Fruit fly (Drosophila melanogaster) whole organism, embryonic: ENCODE data around the gene CG5886.
A peak's percentile ranks its signal among the peaks of the same experiment; 100 is the strongest.

Experiments used
- Abd-B ChIP-seq: fragments of 200-800 bp; sonication (Bioruptor generic); optimal IDR thresholded peaks from 2 replicates; lab custom pipeline; 2018; ENCODE audit warnings: missing biosample characterization, mild to moderate bottlenecking, missing genetic modification characterization, moderate library complexity
- Atf-2 ChIP-seq: fragments of 200-800 bp; sonication (Bioruptor generic); optimal IDR thresholded peaks from 2 replicates; lab custom pipeline; 2016; ENCODE audit warnings: missing biosample characterization, missing genetic modification characterization
- CG1024 ChIP-seq: fragments of 200-800 bp; sonication (Bioruptor generic); IDR thresholded peaks from 2 replicates; pipeline ENCODE4 v1.3.6; 2022; ENCODE audit warnings: missing biosample characterization, missing genetic modification characterization
- CG11456 ChIP-seq: fragments of 200-800 bp; sonication (Bioruptor generic); IDR thresholded peaks from 3 replicates; pipeline ENCODE4 v1.3.6; 2022; ENCODE audit warnings: missing biosample characterization, missing genetic modification characterization
- CG12104 ChIP-seq: fragments of 200-800 bp; sonication (Bioruptor generic); optimal IDR thresholded peaks from 3 replicates; lab custom pipeline; 2016; ENCODE audit warnings: missing biosample characterization, missing genetic modification characterization
- CG13424 ChIP-seq: fragments of 200-800 bp; sonication (Bioruptor generic); optimal IDR thresholded peaks from 2 replicates; lab custom pipeline; 2019; ENCODE audit warnings: missing biosample characterization, mild to moderate bottlenecking, missing genetic modification characterization, moderate library complexity
- CG15479 ChIP-seq: fragments of 200-800 bp; sonication (Bioruptor generic); optimal IDR thresholded peaks from 3 replicates; lab custom pipeline; 2019; ENCODE audit warnings: missing biosample characterization, mild to moderate bottlenecking, missing genetic modification characterization, moderate library complexity
- CG15601 ChIP-seq: fragments of 200-800 bp; sonication (Bioruptor generic); optimal IDR thresholded peaks from 3 replicates; lab custom pipeline; 2019; ENCODE audit warnings: missing biosample characterization, mild to moderate bottlenecking, missing genetic modification characterization, moderate library complexity
- CG15696 ChIP-seq: fragments of 200-800 bp; sonication (Bioruptor generic); optimal IDR thresholded peaks from 2 replicates; lab custom pipeline; 2019; ENCODE audit warnings: missing biosample characterization, mild to moderate bottlenecking, missing genetic modification characterization, moderate library complexity
- CG17829 ChIP-seq: fragments of 200-800 bp; optimal IDR thresholded peaks from 2 replicates; lab custom pipeline; 2019; ENCODE audit warnings: missing biosample characterization, mild to moderate bottlenecking, missing genetic modification characterization, moderate library complexity
- CG17912 ChIP-seq: fragments of 200-800 bp; sonication (Bioruptor generic); optimal IDR thresholded peaks from 2 replicates; lab custom pipeline; 2018; ENCODE audit warnings: missing biosample characterization, mild to moderate bottlenecking, missing genetic modification characterization
- CG1792 ChIP-seq: fragments of 200-800 bp; sonication (Bioruptor generic); optimal IDR thresholded peaks from 2 replicates; lab custom pipeline; 2016; ENCODE audit warnings: missing biosample characterization, missing genetic modification characterization
- CG18764 ChIP-seq: fragments of 200-800 bp; sonication (Bioruptor generic); optimal IDR thresholded peaks from 3 replicates; lab custom pipeline; 2016; ENCODE audit warnings: missing biosample characterization, missing genetic modification characterization
- CG2202 ChIP-seq: fragments of 200-800 bp; sonication (Bioruptor generic); optimal IDR thresholded peaks from 2 replicates; lab custom pipeline; 2018; ENCODE audit warnings: missing biosample characterization, mild to moderate bottlenecking, missing genetic modification characterization
- CG2875 ChIP-seq: fragments of 200-800 bp; sonication (Bioruptor generic); optimal IDR thresholded peaks from 2 replicates; lab custom pipeline; 2017; ENCODE audit warnings: missing biosample characterization, mild to moderate bottlenecking, missing genetic modification characterization, missing genetic modification reagents
- CG30403 ChIP-seq: fragments of 200-800 bp; sonication (Bioruptor generic); optimal IDR thresholded peaks from 3 replicates; lab custom pipeline; 2016; ENCODE audit warnings: missing biosample characterization, missing genetic modification characterization
- CG31365 ChIP-seq: fragments of 200-800 bp; sonication (Bioruptor generic); optimal IDR thresholded peaks from 2 replicates; lab custom pipeline; 2018; ENCODE audit warnings: missing biosample characterization, mild to moderate bottlenecking, missing genetic modification characterization
- CG3726 ChIP-seq: fragments of 200-800 bp; sonication (Bioruptor generic); IDR thresholded peaks from 3 replicates; pipeline ENCODE4, ENCODE4 v1.3.6; 2022; ENCODE audit warnings: missing biosample characterization, missing genetic modification characterization
- CG7786 ChIP-seq: fragments of 200-800 bp; sonication (Bioruptor generic); optimal IDR thresholded peaks from 2 replicates; lab custom pipeline; 2016; ENCODE audit warnings: missing biosample characterization, missing genetic modification characterization
- CG9797 ChIP-seq: fragments of 200-800 bp; sonication (Bioruptor generic); optimal IDR thresholded peaks from 3 replicates; lab custom pipeline; 2018; ENCODE audit warnings: missing biosample characterization, mild to moderate bottlenecking, missing genetic modification characterization
- CoRest ChIP-seq: fragments of 200-800 bp; sonication (Bioruptor generic); optimal IDR thresholded peaks from 3 replicates; lab custom pipeline; 2018; ENCODE audit warnings: missing biosample characterization, mild to moderate bottlenecking, missing genetic modification characterization, moderate library complexity
- Dip2 ChIP-seq: fragments of 200-800 bp; sonication (Bioruptor generic); IDR thresholded peaks from 2 replicates; pipeline ENCODE4 v1.3.6; 2022; ENCODE audit warnings: missing biosample characterization, missing genetic modification characterization
- Dp ChIP-seq: fragments of 200-800 bp; sonication (Bioruptor generic); optimal IDR thresholded peaks from 2 replicates; lab custom pipeline; 2018; ENCODE audit warnings: missing biosample characterization, mild to moderate bottlenecking, missing genetic modification characterization, moderate library complexity
- Fer3 ChIP-seq: fragments of 200-800 bp; sonication (Bioruptor generic); optimal IDR thresholded peaks from 2 replicates; lab custom pipeline; 2018; ENCODE audit warnings: missing biosample characterization, mild to moderate bottlenecking, missing genetic modification characterization, moderate library complexity
- Hr3 ChIP-seq: fragments of 200-800 bp; sonication (Bioruptor generic); optimal IDR thresholded peaks from 3 replicates; lab custom pipeline; 2016; ENCODE audit warnings: missing biosample characterization, missing genetic modification characterization
- Lhr ChIP-seq: fragments of 200-800 bp; sonication (Bioruptor generic); optimal IDR thresholded peaks from 3 replicates; lab custom pipeline; 2017; ENCODE audit warnings: mild to moderate bottlenecking, missing biosample characterization, missing genetic modification reagents, missing genetic modification characterization
- Poxn ChIP-seq: fragments of 200-800 bp; sonication (Bioruptor generic); IDR thresholded peaks from 2 replicates; pipeline ENCODE4 v1.3.6; 2022; ENCODE audit warnings: missing biosample characterization, missing genetic modification characterization
- Ravus ChIP-seq: fragments of 200-800 bp; sonication (Bioruptor generic); IDR thresholded peaks from 2 replicates; pipeline ENCODE4 v1.3.6; 2022; ENCODE audit warnings: missing biosample characterization, missing genetic modification characterization
- Rx ChIP-seq: fragments of 200-800 bp; sonication (Bioruptor generic); IDR thresholded peaks from 2 replicates; pipeline ENCODE4 v1.3.6; 2022; ENCODE audit warnings: missing biosample characterization, missing genetic modification characterization
- ato ChIP-seq: fragments of 200-800 bp; sonication (Bioruptor generic); IDR thresholded peaks from 2 replicates; pipeline ENCODE4 v1.3.6; 2022; ENCODE audit warnings: missing biosample characterization, missing genetic modification characterization; ENCODE audit not compliant: partially characterized antibody
- bbx ChIP-seq: fragments of 200-800 bp; sonication (Bioruptor generic); IDR thresholded peaks from 2 replicates; pipeline ENCODE4 v1.3.6; 2022; ENCODE audit warnings: missing biosample characterization, missing genetic modification characterization; ENCODE audit not compliant: partially characterized antibody
- bigmax ChIP-seq: fragments of 200-800 bp; sonication (Bioruptor generic); optimal IDR thresholded peaks from 2 replicates; lab custom pipeline; 2018; ENCODE audit warnings: missing biosample characterization, mild to moderate bottlenecking, missing genetic modification characterization
- cas ChIP-seq: fragments of 200-800 bp; sonication (Bioruptor generic); IDR thresholded peaks from 2 replicates; pipeline ENCODE4 v1.3.6; 2022; ENCODE audit warnings: missing biosample characterization, missing genetic modification characterization
- chm ChIP-seq: fragments of 200-800 bp; sonication (Bioruptor generic); IDR thresholded peaks from 2 replicates; pipeline ENCODE4 v1.3.6; 2022; ENCODE audit warnings: missing biosample characterization, missing genetic modification characterization
- chn ChIP-seq: fragments of 200-800 bp; sonication (Bioruptor generic); optimal IDR thresholded peaks from 2 replicates; lab custom pipeline; 2016; ENCODE audit warnings: missing biosample characterization, missing genetic modification characterization
- ci ChIP-seq: fragments of 200-800 bp; sonication (Bioruptor generic); IDR thresholded peaks from 3 replicates; pipeline ENCODE4 v1.3.6; 2022; ENCODE audit warnings: missing biosample characterization, missing genetic modification characterization
- exex ChIP-seq: fragments of 200-800 bp; sonication (Bioruptor generic); optimal IDR thresholded peaks from 4 replicates; lab custom pipeline; 2018; ENCODE audit warnings: missing biosample characterization, mild to moderate bottlenecking, missing genetic modification characterization, moderate library complexity
- fd3F ChIP-seq: fragments of 200-800 bp; sonication (Bioruptor generic); optimal IDR thresholded peaks from 2 replicates; lab custom pipeline; 2018; ENCODE audit warnings: missing biosample characterization, mild to moderate bottlenecking, missing genetic modification characterization, moderate library complexity
- fd64A ChIP-seq: fragments of 200-800 bp; sonication (Bioruptor generic); optimal IDR thresholded peaks from 3 replicates; lab custom pipeline; 2018; ENCODE audit warnings: missing biosample characterization, mild to moderate bottlenecking, missing genetic modification characterization
- hb ChIP-seq: fragments of 200-800 bp; sonication (Bioruptor generic); IDR thresholded peaks from 3 replicates; pipeline ENCODE4 v1.3.6; 2022; ENCODE audit warnings: missing biosample characterization, missing genetic modification characterization; ENCODE audit not compliant: partially characterized antibody
- her ChIP-seq: fragments of 200-800 bp; sonication (Bioruptor generic); optimal IDR thresholded peaks from 2 replicates; lab custom pipeline; 2016; ENCODE audit warnings: missing biosample characterization, missing genetic modification characterization
- jing ChIP-seq: fragments of 200-800 bp; sonication (Bioruptor generic); optimal IDR thresholded peaks from 2 replicates; lab custom pipeline; 2018; ENCODE audit warnings: missing biosample characterization, mild to moderate bottlenecking, missing genetic modification characterization
- maf-S ChIP-seq: fragments of 200-800 bp; sonication (Bioruptor generic); optimal IDR thresholded peaks from 2 replicates; lab custom pipeline; 2016; ENCODE audit warnings: missing biosample characterization, missing genetic modification characterization
- odd ChIP-seq: fragments of 200-800 bp; sonication (Bioruptor generic); optimal IDR thresholded peaks from 2 replicates; lab custom pipeline; 2017; ENCODE audit warnings: missing biosample characterization, mild to moderate bottlenecking, missing genetic modification characterization
- pb ChIP-seq: fragments of 200-800 bp; sonication (Bioruptor generic); optimal IDR thresholded peaks from 3 replicates; lab custom pipeline; 2016; ENCODE audit warnings: missing biosample characterization, missing genetic modification characterization
- pnt ChIP-seq: fragments of 200-800 bp; sonication (Bioruptor generic); optimal IDR thresholded peaks from 3 replicates; lab custom pipeline; 2016; ENCODE audit warnings: missing biosample characterization, missing genetic modification characterization
- scrt ChIP-seq: fragments of 200-800 bp; sonication (Bioruptor generic); optimal IDR thresholded peaks from 2 replicates; lab custom pipeline; 2018; ENCODE audit warnings: missing biosample characterization, mild to moderate bottlenecking, missing genetic modification characterization, moderate library complexity
- sd ChIP-seq: fragments of 200-800 bp; sonication (Bioruptor generic); optimal IDR thresholded peaks from 3 replicates; lab custom pipeline; 2018; ENCODE audit warnings: missing biosample characterization, mild to moderate bottlenecking, missing genetic modification characterization, moderate library complexity
- sens ChIP-seq: fragments of 200-800 bp; sonication (Bioruptor generic); peaks from one replicate; lab custom pipeline; 2016; ENCODE audit warnings: missing biosample characterization, missing genetic modification characterization
- slou ChIP-seq: fragments of 200-800 bp; sonication (Bioruptor generic); optimal IDR thresholded peaks from 3 replicates; lab custom pipeline; 2016; ENCODE audit warnings: missing biosample characterization, missing genetic modification characterization
- zen2 ChIP-seq: fragments of 200-800 bp; sonication (Bioruptor generic); IDR thresholded peaks from 3 replicates; pipeline ENCODE4 v1.3.6; 2022; ENCODE audit warnings: missing biosample characterization, missing genetic modification characterization; ENCODE audit not compliant: partially characterized antibody

Gene CG5886

dm6 chr3R:25885136-25885535 lies 33.7 kb downstream of the CG5886 start (continued):
- TF ChIP-seq CG13424 (tag; lab: Kevin White, UChicago) = peak; percentile 22
- TF ChIP-seq bigmax (GFP tag; lab: Kevin White, UChicago) = no peak
- TF ChIP-seq bbx (GFP tag; lab: Robert Waterston, UW) = no peak
- no peak for TF ChIP-seq her (GFP tag; lab: Kevin White, UChicago)
- TF ChIP-seq sd (tag; lab: Kevin White, UChicago) = no peak
- peak; percentile 73 for TF ChIP-seq CG2202
- no peak for TF ChIP-seq CG18764
- no peak for TF ChIP-seq zen2 (GFP tag; lab: Robert Waterston, UW)
- TF ChIP-seq jing (GFP tag; lab: Kevin White, UChicago) = no peak
- TF ChIP-seq exex = no peak
- TF ChIP-seq Lhr (GFP tag; lab: Kevin White, UChicago) = peak; percentile 35
- no peak for TF ChIP-seq ato (GFP tag; lab: Robert Waterston, UW)
- no peak for TF ChIP-seq pb (GFP tag; lab: Kevin White, UChicago)
- TF ChIP-seq ci = peak; percentile 70; the same call in 2 of the 3 replicates
- TF ChIP-seq Ravus (GFP tag; lab: Robert Waterston, UW) = no peak
- no peak for TF ChIP-seq CG3726
- TF ChIP-seq pnt = no peak
- TF ChIP-seq CG17829 (tag; lab: Kevin White, UChicago) = peak; percentile 9
- peak; percentile 80 for TF ChIP-seq CG15696
- no peak for TF ChIP-seq CG30403 (GFP tag; lab: Kevin White, UChicago)
- TF ChIP-seq fd3F (GFP tag; lab: Kevin White, UChicago) = no peak
- no peak for TF ChIP-seq Atf-2 (GFP tag; lab: Kevin White, UChicago)
- no peak for TF ChIP-seq CoRest (tag; lab: Kevin White, UChicago)
- no peak for TF ChIP-seq Hr3 (GFP tag; lab: Kevin White, UChicago)
- TF ChIP-seq scrt (GFP tag; lab: Kevin White, UChicago) = no peak
- TF ChIP-seq CG15479 (GFP tag; lab: Kevin White, UChicago) = peak; percentile 30
- no peak for TF ChIP-seq CG1792
- peak; percentile 51; the same call in 1 of the 2 replicates for TF ChIP-seq CG1024 (GFP tag; lab: Robert Waterston, UW)
- TF ChIP-seq maf-S = no peak
- TF ChIP-seq hb = no peak
- TF ChIP-seq slou (GFP tag; lab: Kevin White, UChicago) = no peak
- no peak for TF ChIP-seq Dp (GFP tag; lab: Kevin White, UChicago)
- no peak for TF ChIP-seq cas
- TF ChIP-seq CG17912 = peak; percentile 4
- peak; percentile 59 for TF ChIP-seq odd
- TF ChIP-seq Rx = no peak
- no peak for TF ChIP-seq CG7786
- TF ChIP-seq CG11456 (GFP tag; lab: Robert Waterston, UW) = no peak
- TF ChIP-seq Poxn (GFP tag; lab: Robert Waterston, UW) = no peak
- peak; percentile 86 for TF ChIP-seq fd64A (GFP tag; lab: Kevin White, UChicago)
- TF ChIP-seq Fer3 (tag; lab: Kevin White, UChicago) = no peak
- TF ChIP-seq CG31365 (tag; lab: Kevin White, UChicago) = peak; percentile 6
- no peak for TF ChIP-seq CG12104
- no peak for TF ChIP-seq Abd-B
- peak; percentile 83 for TF ChIP-seq CG15601 (tag; lab: Kevin White, UChicago)
- peak; percentile 76 for TF ChIP-seq CG2875 (GFP tag; lab: Kevin White, UChicago)
- TF ChIP-seq Dip2 (GFP tag; lab: Robert Waterston, UW) = no peak
- TF ChIP-seq sens (GFP tag; lab: Kevin White, UChicago) = peak; percentile 25
- no peak for TF ChIP-seq CG9797 (GFP tag; lab: Kevin White, UChicago)
- peak; percentile 74; the same call in 1 of the 2 replicates for TF ChIP-seq chm (GFP tag; lab: Robert Waterston, UW)
- TF ChIP-seq chn (GFP tag; lab: Kevin White, UChicago) = no peak
